Fruit fly (Drosophila melanogaster): ENCODE data around the gene GatC.
A peak's percentile ranks its signal among the peaks of the same experiment; 100 is the strongest.

The GatC gene

DNA sequence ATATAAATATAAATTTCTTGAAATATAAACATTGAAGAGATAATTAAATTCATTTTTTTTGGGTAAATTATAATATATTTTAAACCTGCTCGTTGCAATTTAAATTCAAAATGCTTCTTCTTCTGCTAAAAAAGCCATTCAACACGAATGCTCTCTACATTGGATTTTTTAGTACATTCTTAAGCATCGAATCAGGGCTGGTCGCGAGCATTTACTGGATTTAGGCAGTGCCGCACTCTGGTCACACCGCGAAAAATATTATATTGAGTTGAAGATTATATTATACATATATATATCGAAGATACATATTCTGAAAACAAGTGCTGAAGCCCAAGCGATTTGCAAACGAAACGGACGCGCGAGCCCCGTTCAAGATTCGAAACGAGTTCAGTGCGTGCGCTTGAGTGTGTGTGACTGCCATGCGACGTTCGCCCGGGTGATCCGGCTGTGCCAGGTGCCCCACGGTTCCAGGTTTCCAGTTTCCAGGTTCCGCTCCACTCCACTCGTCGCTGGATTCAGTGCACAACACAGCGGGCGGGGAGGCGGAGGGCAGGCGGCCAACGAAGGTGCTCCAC lies 19.2 kb downstream of the GatC start, which contains the start of gene Sos (continued):
- TF ChIP-seq CG1024 (GFP tag; IDR thresholded peaks at IDR 0.05) (no peak), CG2202 (tag; optimal IDR thresholded peaks at IDR 0.05) (no peak), CG3163 (GFP tag; optimal IDR thresholded peaks at IDR 0.05) (no peak), CG6254 (GFP tag; optimal IDR thresholded peaks at IDR 0.05) (no peak), crp (GFP tag; optimal IDR thresholded peaks at IDR 0.05) (no peak), crc (GFP tag; optimal IDR thresholded peaks at IDR 0.05) (no peak), HHEX (GFP tag; optimal IDR thresholded peaks at IDR 0.05) (no peak), CG17912 (GFP tag; optimal IDR thresholded peaks at IDR 0.05) (peak; percentile 53), CG9817 (tag; optimal IDR thresholded peaks at IDR 0.05) (no peak), kay (GFP tag; optimal IDR thresholded peaks at IDR 0.05) (no peak), CG9215 (GFP tag; IDR thresholded peaks at IDR 0.05) (no peak), CG12071 (GFP tag; optimal IDR thresholded peaks at IDR 0.05) (no peak), CG4360 (GFP tag; IDR thresholded peaks at IDR 0.05) (no peak), nom (GFP tag; optimal IDR thresholded peaks at IDR 0.05) (no peak), CG13296 (GFP tag; optimal IDR thresholded peaks at IDR 0.05) (no peak), Ravus (GFP tag; IDR thresholded peaks at IDR 0.05) (no peak), Oaz (GFP tag; IDR thresholded peaks at IDR 0.05) (no peak), Lim3 (GFP tag; IDR thresholded peaks at IDR 0.05) (no peak), vfl (GFP tag; optimal IDR thresholded peaks at IDR 0.05) (no peak), YL-1 (GFP tag; optimal IDR thresholded peaks at IDR 0.05) (peak; percentile 94), CG18619 (GFP tag; optimal IDR thresholded peaks at IDR 0.05) (no peak), zfh2 (GFP tag; optimal IDR thresholded peaks at IDR 0.05) (no peak), gt (GFP tag; IDR thresholded peaks at IDR 0.05) (no peak), emc (GFP tag; optimal IDR thresholded peaks at IDR 0.05) (no peak), CG10543 (GFP tag; optimal IDR thresholded peaks at IDR 0.05) (no peak), bcd (GFP tag; optimal IDR thresholded peaks at IDR 0.05) (no peak), CG30431 (GFP tag; optimal IDR thresholded peaks at IDR 0.05) (no peak), CG13424 (tag; optimal IDR thresholded peaks at IDR 0.05) (no peak), CG2199 (GFP tag; IDR thresholded peaks at IDR 0.05) (no peak), Meics (GFP tag; optimal IDR thresholded peaks at IDR 0.05) (no peak), CG34224 (GFP tag; IDR thresholded peaks at IDR 0.05; ENCODE audit: partially characterized antibody) (0 out of 3 replicates have a peak, but pooled peaks have one; percentile 30), HLH54F (GFP tag; optimal IDR thresholded peaks at IDR 0.05) (no peak), wdn (GFP tag; IDR thresholded peaks at IDR 0.05) (no peak), Mes4 (GFP tag; optimal IDR thresholded peaks at IDR 0.05) (no peak), hb (GFP tag; IDR thresholded peaks at IDR 0.05; ENCODE audit: partially characterized antibody) (no peak), dpn (GFP tag; optimal IDR thresholded peaks at IDR 0.05) (no peak), dimm (GFP tag; IDR thresholded peaks at IDR 0.05) (no peak), sob (GFP tag; IDR thresholded peaks at IDR 0.05) (no peak), CG12299 (tag; optimal IDR thresholded peaks at IDR 0.05) (no peak), psq (GFP tag; optimal IDR thresholded peaks at IDR 0.05) (no peak), CG7928 (GFP tag; optimal IDR thresholded peaks at IDR 0.05) (peak; percentile 89), chm (GFP tag; IDR thresholded peaks at IDR 0.05) (no peak), CG1792 (GFP tag; optimal IDR thresholded peaks at IDR 0.05) (no peak), dati (GFP tag; IDR thresholded peaks at IDR 0.05) (no peak), pzg (GFP tag; optimal IDR thresholded peaks at IDR 0.05) (peak; percentile 96), gsb-n (tag; optimal IDR thresholded peaks at IDR 0.05) (no peak), gsb (GFP tag; IDR thresholded peaks at IDR 0.05) (no peak), CG18476 (GFP tag; optimal IDR thresholded peaks at IDR 0.05) (no peak), ranshi (GFP tag; IDR thresholded peaks at IDR 0.05) (no peak), her (GFP tag; optimal IDR thresholded peaks at IDR 0.05) (no peak), cg (GFP tag; optimal IDR thresholded peaks at IDR 0.05) (no peak), CG17359 (tag; optimal IDR thresholded peaks at IDR 0.05) (no peak)
